Worm (Caenorhabditis elegans): Measurements from ENCODE around the gene cyp-29A3.

DNA sequence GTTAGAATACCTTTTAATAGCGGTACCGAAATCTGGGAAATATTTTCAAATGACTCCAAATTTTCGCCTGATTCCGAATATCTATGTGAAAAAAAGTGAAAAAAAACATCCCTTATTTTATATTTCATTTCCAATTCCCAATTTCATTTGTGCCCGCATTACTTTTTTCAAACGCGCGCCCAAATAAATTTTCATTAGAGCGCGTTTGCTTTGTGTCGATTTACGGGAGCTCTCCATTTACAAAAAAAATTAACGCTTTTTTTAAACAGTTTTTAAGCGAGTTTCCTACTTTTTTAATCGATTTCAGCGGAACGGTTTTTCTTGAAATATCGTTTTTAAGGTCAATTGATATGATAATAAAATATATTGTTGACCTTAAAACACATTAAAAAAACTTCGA is 34.9 kb upstream of the cyp-29A3 start:
- TF ChIP-seq unc-130 (tag; optimal IDR thresholded peaks at IDR 0.05) (no peak), sptf-1 (tag; optimal IDR thresholded peaks at IDR 0.05) (no peak), elt-2 (tag; optimal IDR thresholded peaks at IDR 0.05) (no peak), pag-3 (tag; optimal IDR thresholded peaks at IDR 0.05; ENCODE audit: borderline replicate concordance, insufficient read depth) (no peak), unc-86 (tag; optimal IDR thresholded peaks at IDR 0.05) (no peak), rnt-1 (tag; optimal IDR thresholded peaks at IDR 0.05) (no peak), mep-1 (tag; optimal IDR thresholded peaks at IDR 0.05) (no peak), fkh-10 (GFP tag; optimal IDR thresholded peaks at IDR 0.05) (no peak), egl-13 (tag; optimal IDR thresholded peaks at IDR 0.05) (no peak), jun-1 (tag; optimal IDR thresholded peaks at IDR 0.05) (no peak), sup-37 (GFP tag; optimal IDR thresholded peaks at IDR 0.05) (no peak), fkh-4 (tag; optimal IDR thresholded peaks at IDR 0.05; ENCODE audit: borderline replicate concordance) (no peak), fos-1 (tag; optimal IDR thresholded peaks at IDR 0.05) (no peak), snu-23 (GFP tag; optimal IDR thresholded peaks at IDR 0.05) (no peak)

Data from whole organism, L1 larva.